Fruit fly (Drosophila melanogaster): Measurements from ENCODE around the gene Pdi.

DNA sequence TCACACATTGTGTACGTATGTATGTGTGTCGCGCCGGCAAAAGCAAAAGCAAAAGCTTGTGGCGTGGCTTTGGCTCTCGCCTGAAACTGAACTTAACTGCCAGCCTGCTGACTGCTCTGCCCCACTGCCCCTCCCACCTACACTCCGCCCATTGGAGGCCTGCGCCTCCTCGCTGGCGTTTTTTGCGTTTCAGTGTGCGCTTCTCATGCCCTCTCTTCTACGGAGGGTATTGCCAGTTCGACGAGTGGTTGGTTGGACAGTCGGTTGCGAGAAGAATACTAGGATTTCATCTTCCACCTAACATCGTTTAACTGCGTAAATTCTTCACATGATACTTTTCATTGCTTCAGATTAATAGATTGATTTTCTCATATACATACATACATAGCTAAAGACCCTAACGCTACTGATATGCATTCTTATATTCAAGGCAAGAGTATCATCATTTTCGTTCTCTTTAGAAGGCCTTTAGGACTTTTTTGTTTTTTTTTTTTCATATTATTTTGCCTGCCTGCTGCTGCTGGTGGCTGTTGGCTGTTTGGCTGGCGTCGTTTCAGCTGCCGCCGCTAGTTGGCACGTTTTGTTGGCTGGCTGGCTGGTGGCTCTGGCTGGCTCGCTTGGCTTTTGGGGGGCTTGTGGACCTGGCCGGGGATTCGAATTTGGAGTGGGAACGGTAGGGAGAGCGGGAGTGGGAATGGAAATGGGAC is 37.6 kb downstream of the Pdi start:
- TF ChIP-seq CG8478 (optimal IDR thresholded peaks at IDR 0.05) (no peak), usp (GFP tag; optimal IDR thresholded peaks at IDR 0.05) (no peak)

Data from whole organism.